Fruit fly (Drosophila melanogaster) whole organism, embryonic: ENCODE measurements around the gene CG32452.

Experiments used
- ATbp ChIP-seq: fragments of 200-800 bp; sonication (Bioruptor generic); optimal IDR thresholded peaks from 2 replicates; lab custom pipeline; 2017; ENCODE audit warnings: missing biosample characterization, mild to moderate bottlenecking, missing genetic modification characterization, missing genetic modification reagents
- Atf-2 ChIP-seq: fragments of 200-800 bp; sonication (Bioruptor generic); optimal IDR thresholded peaks from 2 replicates; lab custom pipeline; 2016; ENCODE audit warnings: missing biosample characterization, missing genetic modification characterization
- CG11093 ChIP-seq: fragments of 200-800 bp; sonication (Bioruptor generic); IDR thresholded peaks from 3 replicates; pipeline ENCODE4 v1.3.6; 2022; ENCODE audit warnings: missing biosample characterization, missing genetic modification characterization
- CG12299 ChIP-seq: fragments of 200-800 bp; sonication (Bioruptor generic); optimal IDR thresholded peaks from 2 replicates; lab custom pipeline; 2018; ENCODE audit warnings: missing biosample characterization, mild to moderate bottlenecking, missing genetic modification characterization
- CG13775 ChIP-seq: fragments of 200-800 bp; sonication (Bioruptor generic); optimal IDR thresholded peaks from 3 replicates; lab custom pipeline; 2017; ENCODE audit warnings: missing biosample characterization, mild to moderate bottlenecking, missing genetic modification characterization
- CG14050 ChIP-seq: fragments of 200-800 bp; sonication (Bioruptor generic); IDR thresholded peaks from 3 replicates; pipeline ENCODE4 v1.3.6; 2022; ENCODE audit warnings: missing biosample characterization, missing genetic modification characterization
- CG14860 ChIP-seq: fragments of 200-800 bp; sonication (Bioruptor generic); IDR thresholded peaks from 3 replicates; pipeline ENCODE4 v1.3.6; 2022; ENCODE audit warnings: missing biosample characterization, missing genetic modification characterization; ENCODE audit not compliant: partially characterized antibody
- CG14965 ChIP-seq: fragments of 200-800 bp; sonication (Bioruptor generic); optimal IDR thresholded peaks from 2 replicates; lab custom pipeline; 2016; ENCODE audit warnings: missing biosample characterization, missing genetic modification characterization, borderline replicate concordance
- CG1529 ChIP-seq: fragments of 200-800 bp; sonication (Bioruptor generic); optimal IDR thresholded peaks from 3 replicates; lab custom pipeline; 2018; ENCODE audit warnings: missing biosample characterization, missing genetic modification characterization
- CG18476 ChIP-seq: fragments of 200-800 bp; sonication (Bioruptor generic); optimal IDR thresholded peaks from 2 replicates; lab custom pipeline; 2016; ENCODE audit warnings: missing biosample characterization, mild to moderate bottlenecking, missing genetic modification characterization
- CG30403 ChIP-seq: fragments of 200-800 bp; sonication (Bioruptor generic); optimal IDR thresholded peaks from 3 replicates; lab custom pipeline; 2016; ENCODE audit warnings: missing biosample characterization, missing genetic modification characterization
- CG3065 ChIP-seq: fragments of 200-800 bp; sonication (Bioruptor generic); optimal IDR thresholded peaks from 2 replicates; lab custom pipeline; 2016; ENCODE audit warnings: missing biosample characterization, missing genetic modification characterization
- CG32772 ChIP-seq: fragments of 200-800 bp; sonication (Bioruptor generic); IDR thresholded peaks from 2 replicates; pipeline ENCODE4 v1.3.6; 2022; ENCODE audit warnings: missing biosample characterization, missing genetic modification characterization
- CG33557 ChIP-seq: fragments of 200-800 bp; sonication (Bioruptor generic); optimal IDR thresholded peaks from 2 replicates; lab custom pipeline; 2019; ENCODE audit warnings: missing biosample characterization, mild to moderate bottlenecking, missing genetic modification characterization, moderate library complexity
- CG3407 ChIP-seq: fragments of 200-800 bp; sonication (Bioruptor generic); optimal IDR thresholded peaks from 2 replicates; lab custom pipeline; 2018; ENCODE audit warnings: missing biosample characterization, mild to moderate bottlenecking, missing genetic modification characterization
- CG4424 ChIP-seq: fragments of 200-800 bp; sonication (Bioruptor generic); optimal IDR thresholded peaks from 3 replicates; lab custom pipeline; 2016; ENCODE audit warnings: missing biosample characterization, missing genetic modification characterization
- CTCF ChIP-seq: fragments of 200-800 bp; sonication (Bioruptor generic); optimal IDR thresholded peaks from 2 replicates; lab custom pipeline; 2017; ENCODE audit warnings: missing biosample characterization, mild to moderate bottlenecking, missing genetic modification characterization, moderate library complexity
- CkIIα-i1 ChIP-seq: fragments of 200-800 bp; sonication (Bioruptor generic); IDR thresholded peaks from 2 replicates; pipeline ENCODE4 v1.3.6; 2022; ENCODE audit warnings: missing biosample characterization, missing genetic modification characterization
- CrebB ChIP-seq: fragments of 200-800 bp; sonication (Bioruptor generic); optimal IDR thresholded peaks from 3 replicates; lab custom pipeline; 2018; ENCODE audit warnings: missing biosample characterization, mild to moderate bottlenecking, missing genetic modification characterization
- Dip2 ChIP-seq: fragments of 200-800 bp; sonication (Bioruptor generic); IDR thresholded peaks from 2 replicates; pipeline ENCODE4 v1.3.6; 2022; ENCODE audit warnings: missing biosample characterization, missing genetic modification characterization
- HmgD ChIP-seq: fragments of 200-800 bp; sonication (Bioruptor generic); optimal IDR thresholded peaks from 3 replicates; lab custom pipeline; 2016; ENCODE audit warnings: missing biosample characterization, missing genetic modification characterization
- Hsf ChIP-seq: fragments of 200-800 bp; sonication (Bioruptor generic); optimal IDR thresholded peaks from 3 replicates; lab custom pipeline; 2016; ENCODE audit warnings: missing biosample characterization, missing genetic modification characterization
- Lim3 ChIP-seq: fragments of 200-800 bp; sonication (Bioruptor generic); IDR thresholded peaks from 2 replicates; pipeline ENCODE4 v1.3.6; 2022; ENCODE audit warnings: missing biosample characterization, missing genetic modification characterization
- NC2β ChIP-seq: fragments of 200-800 bp; sonication (Bioruptor generic); optimal IDR thresholded peaks from 2 replicates; lab custom pipeline; 2016; ENCODE audit warnings: missing biosample characterization, missing genetic modification characterization
- Six4 ChIP-seq: fragments of 200-800 bp; sonication (Bioruptor generic); optimal IDR thresholded peaks from 2 replicates; lab custom pipeline; 2016; ENCODE audit warnings: missing biosample characterization, missing genetic modification characterization
- Stat92E ChIP-seq, 3 experiments: fragments of >200 bp in 2 of 3; fragments of 200-800 bp in 1 of 3; sonication (Bioruptor generic) in 1 of 3; optimal IDR thresholded peaks; 2 replicates each; lab custom pipeline; 2017 to 2019; ENCODE audit warnings: missing biosample characterization in 3 of 3, missing genetic modification characterization in 3 of 3, mild to moderate bottlenecking in 1 of 3, moderate library complexity in 1 of 3
- TFAM ChIP-seq: fragments of 200-800 bp; sonication (Bioruptor generic); optimal IDR thresholded peaks from 2 replicates; lab custom pipeline; 2017; ENCODE audit warnings: missing biosample characterization, missing genetic modification characterization, inconsistent platforms
- ab ChIP-seq: fragments of 200-800 bp; sonication (Bioruptor generic); optimal IDR thresholded peaks from 2 replicates; lab custom pipeline; 2016; ENCODE audit warnings: missing biosample characterization, missing genetic modification characterization
- ato ChIP-seq: fragments of 200-800 bp; sonication (Bioruptor generic); IDR thresholded peaks from 2 replicates; pipeline ENCODE4 v1.3.6; 2022; ENCODE audit warnings: missing biosample characterization, missing genetic modification characterization; ENCODE audit not compliant: partially characterized antibody
- btn ChIP-seq: fragments of 200-800 bp; sonication (Bioruptor generic); optimal IDR thresholded peaks from 2 replicates; lab custom pipeline; 2016; ENCODE audit warnings: missing biosample characterization, missing genetic modification characterization
- dati ChIP-seq: fragments of 200-800 bp; sonication (Bioruptor generic); IDR thresholded peaks from 2 replicates; pipeline ENCODE4 v1.3.6; 2022; ENCODE audit warnings: missing biosample characterization, missing genetic modification characterization
- disco-r ChIP-seq: fragments of 200-800 bp; sonication (Bioruptor generic); optimal IDR thresholded peaks from 2 replicates; lab custom pipeline; 2016; ENCODE audit warnings: missing biosample characterization, missing genetic modification characterization
- esg ChIP-seq: fragments of 200-800 bp; sonication (Bioruptor generic); conservative IDR thresholded peaks from 2 replicates; pipeline ENCODE4 v1.3.6; 2022; ENCODE audit warnings: missing biosample characterization, missing genetic modification characterization
- ewg ChIP-seq: fragments of 200-800 bp; sonication (Bioruptor generic); optimal IDR thresholded peaks from 3 replicates; lab custom pipeline; 2017; ENCODE audit warnings: mild to moderate bottlenecking, missing biosample characterization, missing genetic modification reagents, missing genetic modification characterization
- gsb ChIP-seq: fragments of 200-800 bp; sonication (Bioruptor generic); IDR thresholded peaks from 2 replicates; pipeline ENCODE4 v1.3.6; 2022; ENCODE audit warnings: missing biosample characterization, missing genetic modification characterization
- ham ChIP-seq: fragments of 200-800 bp; sonication (Bioruptor generic); IDR thresholded peaks from 2 replicates; pipeline ENCODE4 v1.3.6; 2022; ENCODE audit warnings: missing biosample characterization, missing genetic modification characterization
- her ChIP-seq: fragments of 200-800 bp; sonication (Bioruptor generic); optimal IDR thresholded peaks from 2 replicates; lab custom pipeline; 2016; ENCODE audit warnings: missing biosample characterization, missing genetic modification characterization
- jing ChIP-seq: fragments of 200-800 bp; sonication (Bioruptor generic); optimal IDR thresholded peaks from 2 replicates; lab custom pipeline; 2018; ENCODE audit warnings: missing biosample characterization, mild to moderate bottlenecking, missing genetic modification characterization
- kay ChIP-seq: fragments of 200-800 bp; sonication (Bioruptor generic); optimal IDR thresholded peaks from 2 replicates; lab custom pipeline; 2016; ENCODE audit warnings: missing biosample characterization, missing genetic modification characterization
- lbe ChIP-seq: fragments of 200-800 bp; sonication (Bioruptor generic); optimal IDR thresholded peaks from 2 replicates; lab custom pipeline; 2016; ENCODE audit warnings: missing biosample characterization, mild to moderate bottlenecking, missing genetic modification characterization
- nau ChIP-seq: fragments of 200-800 bp; sonication (Bioruptor generic); optimal IDR thresholded peaks from 3 replicates; lab custom pipeline; 2017; ENCODE audit warnings: missing biosample characterization, mild to moderate bottlenecking, missing genetic modification characterization, missing genetic modification reagents
- salm ChIP-seq: fragments of 200-800 bp; sonication (Bioruptor generic); optimal IDR thresholded peaks from 2 replicates; lab custom pipeline; 2018; ENCODE audit warnings: missing biosample characterization, mild to moderate bottlenecking, missing genetic modification characterization
- sisA ChIP-seq: fragments of 200-800 bp; sonication (Bioruptor generic); IDR thresholded peaks from 2 replicates; pipeline ENCODE4 v1.3.6; 2022; ENCODE audit warnings: missing biosample characterization, missing genetic modification characterization
- slbo ChIP-seq: fragments of 200-800 bp; sonication (Bioruptor generic); IDR thresholded peaks from 2 replicates; pipeline ENCODE4 v1.3.6; 2022; ENCODE audit warnings: missing biosample characterization, missing genetic modification characterization
- sna ChIP-seq: fragments of 200-800 bp; sonication (Bioruptor generic); IDR thresholded peaks from 2 replicates; pipeline ENCODE4 v1.3.6; 2022; ENCODE audit warnings: missing biosample characterization, missing genetic modification characterization; ENCODE audit not compliant: partially characterized antibody
- sob ChIP-seq: fragments of 200-800 bp; sonication (Bioruptor generic); IDR thresholded peaks from 2 replicates; pipeline ENCODE4 v1.3.6; 2022; ENCODE audit warnings: missing biosample characterization, missing genetic modification characterization
- sqz ChIP-seq: fragments of 200-800 bp; sonication (Bioruptor generic); optimal IDR thresholded peaks from 3 replicates; lab custom pipeline; 2018; ENCODE audit warnings: missing biosample characterization, mild to moderate bottlenecking, missing genetic modification characterization
- tna ChIP-seq: fragments of 200-800 bp; sonication (Bioruptor generic); IDR thresholded peaks from 2 replicates; pipeline ENCODE4 v1.3.6; 2022; ENCODE audit warnings: missing biosample characterization, missing genetic modification characterization; ENCODE audit not compliant: partially characterized antibody
- tx ChIP-seq: fragments of 200-800 bp; sonication (Bioruptor generic); optimal IDR thresholded peaks from 2 replicates; lab custom pipeline; 2016; ENCODE audit warnings: missing biosample characterization, missing genetic modification characterization
- wdn ChIP-seq: fragments of 200-800 bp; sonication (Bioruptor generic); IDR thresholded peaks from 2 replicates; pipeline ENCODE4 v1.3.6; 2022; ENCODE audit warnings: missing biosample characterization, missing genetic modification characterization

CG32452 gene

DNA sequence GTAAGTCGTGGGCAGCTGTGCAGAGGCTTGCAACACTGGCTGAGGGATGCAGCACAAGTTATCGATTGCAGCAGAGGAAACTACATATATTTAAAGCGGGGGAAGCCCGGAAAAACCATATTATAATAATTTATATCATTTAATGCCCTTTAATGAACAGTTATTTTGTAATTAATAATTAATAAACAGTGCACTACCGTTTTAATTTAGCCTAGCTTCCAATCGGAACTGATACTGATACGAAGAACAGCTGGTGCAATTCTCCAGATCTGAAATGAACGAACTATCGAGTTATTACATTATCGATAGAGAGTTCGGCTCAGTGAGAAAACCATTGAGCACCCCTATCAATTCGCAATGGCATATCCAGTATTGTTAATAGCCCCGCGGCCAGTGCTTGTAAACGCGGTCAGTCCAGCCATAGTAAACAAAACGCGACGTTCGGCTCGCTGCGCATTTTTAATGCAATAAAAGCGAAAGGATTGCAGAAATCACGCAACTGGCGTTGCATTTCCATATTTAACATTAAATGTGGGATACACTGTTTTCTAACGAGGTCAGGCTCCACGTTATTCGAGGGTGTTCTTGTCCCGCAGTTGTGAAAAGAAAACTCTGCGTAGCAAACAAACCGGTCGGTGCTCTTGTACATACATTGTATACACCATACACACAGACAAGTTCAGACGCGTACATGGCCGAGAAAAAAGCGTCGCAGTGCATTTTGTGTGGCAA lies 24.0 kb downstream of the CG32452 start, which contains the start of gene CG7369 (continued):
- TF ChIP-seq sob (GFP tag; lab: Robert Waterston, UW), result peak; percentile 89
- TF ChIP-seq ato (GFP tag; lab: Robert Waterston, UW), result no peak
- TF ChIP-seq HmgD (GFP tag; lab: Kevin White, UChicago), result no peak
- TF ChIP-seq CG3065 (GFP tag; lab: Kevin White, UChicago), result peak; percentile 66
- peak; percentile 77 for TF ChIP-seq Six4 (GFP tag; lab: Kevin White, UChicago)
- TF ChIP-seq ewg (GFP tag; lab: Kevin White, UChicago), result peak; percentile 69
- no peak for TF ChIP-seq sqz (GFP tag; lab: Kevin White, UChicago)
- peak; percentile 79 for TF ChIP-seq CG18476 (GFP tag; lab: Kevin White, UChicago)
- peak; percentile 79 for TF ChIP-seq CG32772 (GFP tag; lab: Robert Waterston, UW)
- peak; percentile 78; the same call in 1 of the 2 replicates for TF ChIP-seq wdn (GFP tag; lab: Robert Waterston, UW)
- peak; percentile 80 for TF ChIP-seq her (GFP tag; lab: Kevin White, UChicago)
- no peak for TF ChIP-seq disco-r (GFP tag; lab: Kevin White, UChicago)
- TF ChIP-seq ATbp (GFP tag; lab: Kevin White, UChicago), result peak; percentile 42
- TF ChIP-seq kay (GFP tag; lab: Kevin White, UChicago), result peak; percentile 76
- TF ChIP-seq Stat92E (GFP tag; optimal IDR thresholded peaks at IDR 0.05; lab: Kevin White, UChicago), result no peak
- TF ChIP-seq ham (GFP tag; lab: Robert Waterston, UW), result peak; percentile 54; the same call in 1 of the 2 replicates
- TF ChIP-seq CG4424 (GFP tag; lab: Kevin White, UChicago), result peak; percentile 90
- TF ChIP-seq CG14965 (GFP tag; lab: Kevin White, UChicago), result peak; percentile 20
- no peak for TF ChIP-seq TFAM (GFP tag; lab: Kevin White, UChicago)
- peak; percentile 92 for TF ChIP-seq lbe (GFP tag; lab: Kevin White, UChicago)
- peak; percentile 1 for TF ChIP-seq CrebB (tag; lab: Kevin White, UChicago)
- TF ChIP-seq CkIIα-i1 (GFP tag; lab: Robert Waterston, UW), result peak; percentile 56; the same call in 1 of the 2 replicates
- peak; percentile 10 for TF ChIP-seq CTCF (GFP tag; lab: Kevin White, UChicago)
- peak; percentile 46 for TF ChIP-seq nau (GFP tag; lab: Kevin White, UChicago)
- TF ChIP-seq Lim3 (GFP tag; lab: Robert Waterston, UW), result no peak
- TF ChIP-seq CG3407 (GFP tag; lab: Kevin White, UChicago), result peak; percentile 57
- TF ChIP-seq jing (GFP tag; lab: Kevin White, UChicago), result peak; percentile 52
- peak; percentile 79; the same call in 1 of the 2 replicates for TF ChIP-seq sisA (GFP tag; lab: Robert Waterston, UW)
- no peak for TF ChIP-seq btn (GFP tag; lab: Kevin White, UChicago)
- TF ChIP-seq ab (GFP tag; lab: Kevin White, UChicago), result peak; percentile 43
- TF ChIP-seq CG33557 (GFP tag; lab: Kevin White, UChicago), result peak; percentile 73
- peak; percentile 52; the same call in 2 of the 3 replicates for TF ChIP-seq CG14050
- TF ChIP-seq CG13775, result peak; percentile 92
- TF ChIP-seq tna (GFP tag; lab: Robert Waterston, UW), result no peak; the same call in 1 of the 2 replicates
- peak; percentile 96 for TF ChIP-seq CG30403 (GFP tag; lab: Kevin White, UChicago)
- peak; percentile 85 for TF ChIP-seq sna
- TF ChIP-seq Atf-2 (GFP tag; lab: Kevin White, UChicago), result peak; percentile 37
- TF ChIP-seq slbo (GFP tag; lab: Robert Waterston, UW), result peak; percentile 86
- TF ChIP-seq esg (GFP tag; lab: Robert Waterston, UW), result peak; percentile 81
- peak; percentile 54 for TF ChIP-seq CG12299 (tag; lab: Kevin White, UChicago)
- peak; percentile 71; the same call in 2 of the 3 replicates for TF ChIP-seq CG14860 (GFP tag; lab: Robert Waterston, UW)
- peak; percentile 33 for TF ChIP-seq salm (tag; lab: Kevin White, UChicago)
- TF ChIP-seq Dip2 (GFP tag; lab: Robert Waterston, UW), result no peak
- peak; percentile 89 for TF ChIP-seq Hsf (GFP tag; lab: Kevin White, UChicago)
- peak; percentile 60 for TF ChIP-seq NC2β (GFP tag; lab: Kevin White, UChicago)
- peak; percentile 64 for TF ChIP-seq gsb (GFP tag; lab: Robert Waterston, UW)
- peak; percentile 70 for TF ChIP-seq CG1529 (GFP tag; lab: Kevin White, UChicago)
- peak; percentile 66; the same call in 2 of the 3 replicates for TF ChIP-seq CG11093 (GFP tag; lab: Robert Waterston, UW)
- TF ChIP-seq dati (GFP tag; lab: Robert Waterston, UW), result no peak
- TF ChIP-seq tx (GFP tag; lab: Kevin White, UChicago), result peak; percentile 69
